Worm (Caenorhabditis elegans): ENCODE data around the gene Y97E10AR.1.

Y97E10AR.1 gene

DNA sequence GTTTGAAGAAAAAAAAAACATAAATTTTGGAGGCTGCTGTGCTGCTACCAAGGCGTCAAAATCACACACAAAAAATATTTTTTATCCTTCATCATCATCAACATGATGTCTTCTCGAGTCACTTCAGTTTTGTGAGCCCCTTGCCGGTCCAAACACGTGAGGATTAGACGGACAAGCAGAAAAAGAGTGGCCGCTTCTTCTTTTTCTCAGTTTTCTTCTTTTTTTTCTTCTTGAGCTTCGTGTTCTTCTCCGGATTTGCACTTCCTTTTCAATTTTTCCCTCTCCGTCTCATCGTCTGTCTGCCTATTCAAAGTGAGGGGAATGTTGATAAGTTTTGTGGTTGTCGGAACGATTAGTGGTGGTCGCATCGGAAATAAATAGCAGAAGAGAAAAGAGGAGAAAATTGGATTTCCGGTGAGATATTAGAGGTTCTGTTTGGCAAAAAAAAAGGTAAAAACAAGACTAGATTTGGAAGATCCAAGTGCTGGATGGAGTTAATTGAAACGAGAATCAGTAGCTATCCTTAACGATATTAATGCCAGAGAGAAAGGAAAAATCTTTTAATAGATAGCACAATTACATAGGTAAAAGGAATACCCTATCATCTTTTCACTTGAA is 20.8 kb upstream of the Y97E10AR.1 start:
- TF ChIP-seq sox-4 (tag; optimal IDR thresholded peaks at IDR 0.05) (no peak), unc-86 (tag; optimal IDR thresholded peaks at IDR 0.05) (no peak), unc-42 (tag; optimal IDR thresholded peaks at IDR 0.05) (peak; percentile 62), C08G9.2 (tag; optimal IDR thresholded peaks at IDR 0.05) (no peak), odd-2 (tag; optimal IDR thresholded peaks at IDR 0.05) (no peak), sdc-2 (tag; optimal IDR thresholded peaks at IDR 0.05) (no peak), ceh-14 (tag; optimal IDR thresholded peaks at IDR 0.05) (no peak), ceh-19 (GFP tag; optimal IDR thresholded peaks at IDR 0.05) (no peak), dmd-4 (tag; optimal IDR thresholded peaks at IDR 0.05; ENCODE audit: borderline replicate concordance) (no peak)

DNA sequence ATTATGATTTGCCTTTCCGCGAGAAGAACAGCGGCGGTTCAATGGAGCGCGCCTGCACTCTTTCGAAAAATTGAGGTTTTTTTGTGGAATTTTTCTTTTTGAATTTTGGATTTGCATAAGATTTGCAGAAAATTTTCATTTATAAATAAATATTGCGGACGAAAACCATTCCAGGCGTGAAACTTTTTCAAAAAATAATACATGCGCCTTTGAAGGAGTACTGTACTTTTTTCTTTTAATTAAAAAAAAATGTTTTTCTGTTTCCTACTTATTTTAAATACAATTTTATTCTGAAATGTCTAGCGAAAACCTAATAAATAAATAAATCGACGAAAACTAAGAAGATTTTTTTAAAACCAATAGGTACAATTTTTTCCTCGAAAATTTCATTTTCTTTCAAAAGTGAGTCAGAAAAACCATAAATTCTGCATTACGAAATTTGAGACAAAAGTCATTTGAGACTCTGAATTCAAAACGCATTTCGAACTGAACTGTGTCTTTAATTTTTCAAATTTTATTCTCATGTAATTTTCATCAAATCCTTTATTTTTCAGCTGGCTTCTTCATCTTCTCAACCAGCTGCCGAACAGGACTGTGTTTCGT is 20.2 kb upstream of the Y97E10AR.1 start, which contains the start of gene F26D11.1:
Gene F26D11.1, plus strand, starts transcription at position 553 of the 603 bp plus-strand sequence.
- TF ChIP-seq sox-4 (tag; optimal IDR thresholded peaks at IDR 0.05) (no peak), ama-1 (optimal IDR thresholded peaks at IDR 0.05) (no peak), ceh-45 (GFP tag; IDR thresholded peaks at IDR 0.05) (no peak), dve-1 (tag; optimal IDR thresholded peaks at IDR 0.05) (no peak), ceh-34 (tag; optimal IDR thresholded peaks at IDR 0.05) (no peak), elt-2 (tag; optimal IDR thresholded peaks at IDR 0.05) (no peak), mec-3 (tag; optimal IDR thresholded peaks at IDR 0.05; ENCODE audit: borderline replicate concordance) (no peak), ahr-1 (tag; optimal IDR thresholded peaks at IDR 0.05) (no peak), fax-1 (tag; optimal IDR thresholded peaks at IDR 0.05) (no peak), C08G9.2 (tag; optimal IDR thresholded peaks at IDR 0.05) (no peak)

DNA sequence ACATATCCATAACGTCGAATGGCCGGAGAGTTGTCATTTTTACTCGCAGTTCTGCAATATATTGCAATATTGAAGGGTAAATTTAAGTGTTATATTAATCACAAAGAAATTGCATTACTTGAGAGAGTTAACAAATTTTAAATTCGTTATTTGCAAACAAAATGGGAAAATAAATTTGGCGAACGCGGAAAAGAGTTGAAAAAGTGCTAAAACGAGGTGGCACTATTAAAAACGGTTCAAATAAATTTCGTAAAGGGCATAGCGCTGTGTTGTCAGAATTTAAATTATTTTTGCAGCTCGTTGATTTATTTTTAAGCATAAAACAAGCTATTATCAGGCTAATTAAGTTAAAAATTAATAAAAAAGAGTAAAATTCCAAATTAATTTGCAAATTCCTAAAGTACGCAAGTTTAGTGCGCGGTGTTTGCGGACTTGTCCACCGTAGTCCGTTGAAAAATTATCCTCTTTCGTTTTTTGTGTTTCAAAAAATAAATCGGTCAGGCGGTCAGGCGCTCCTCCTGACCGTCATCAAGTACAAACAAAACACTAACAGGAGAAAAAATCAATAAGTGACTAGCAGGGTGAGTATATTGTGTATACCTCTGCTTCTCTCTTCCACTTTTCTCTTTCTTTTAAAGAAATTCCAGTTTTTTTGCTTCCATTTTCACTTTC is 17.7 kb upstream of the Y97E10AR.1 start, which contains the start of the genes natb-1 and abhd-12:
Gene natb-1, minus strand, starts transcription at position 51 of the 672 bp plus-strand sequence.
Gene abhd-12, plus strand, starts transcription at position 499 of the 672 bp plus-strand sequence.
- TF ChIP-seq sox-2 (GFP tag; IDR thresholded peaks at IDR 0.05) (no peak), C08G9.2 (tag; optimal IDR thresholded peaks at IDR 0.05) (no peak), ceh-22 (tag; optimal IDR thresholded peaks at IDR 0.05) (no peak), unc-3 (GFP tag; conservative IDR thresholded peaks at IDR 0.05) (no peak), unc-3 (tag; optimal IDR thresholded peaks at IDR 0.05) (no peak), pag-3 (tag; optimal IDR thresholded peaks at IDR 0.05; ENCODE audit: borderline replicate concordance) (no peak), unc-42 (tag; optimal IDR thresholded peaks at IDR 0.05) (peak; percentile 77), hlh-8 (tag; optimal IDR thresholded peaks at IDR 0.05) (no peak), elt-4 (tag; optimal IDR thresholded peaks at IDR 0.05) (no peak), npax-4 (tag; optimal IDR thresholded peaks at IDR 0.05) (no peak), ztf-16 (tag; optimal IDR thresholded peaks at IDR 0.05) (no peak), ceh-14 (tag; optimal IDR thresholded peaks at IDR 0.05) (peak; percentile 70), fkh-6 (tag; optimal IDR thresholded peaks at IDR 0.05) (no peak), hlh-6 (tag; optimal IDR thresholded peaks at IDR 0.05) (no peak), gmeb-2 (tag; optimal IDR thresholded peaks at IDR 0.05) (no peak), syd-9 (tag; optimal IDR thresholded peaks at IDR 0.05) (no peak), T23F11.4 (GFP tag; optimal IDR thresholded peaks at IDR 0.05) (no peak), fax-1 (tag; optimal IDR thresholded peaks at IDR 0.05) (no peak), K09A11.1 (tag; optimal IDR thresholded peaks at IDR 0.05; ENCODE audit: insufficient read depth) (no peak), hlh-30 (tag; optimal IDR thresholded peaks at IDR 0.05; ENCODE audit: insufficient read depth) (peak; percentile 16), pha-4 (tag; optimal IDR thresholded peaks at IDR 0.05) (no peak), pros-1 (tag; optimal IDR thresholded peaks at IDR 0.05) (no peak), ceh-30 (tag; optimal IDR thresholded peaks at IDR 0.05) (peak; percentile 27), fkh-10 (GFP tag; optimal IDR thresholded peaks at IDR 0.05) (no peak), ttx-3 (tag; optimal IDR thresholded peaks at IDR 0.05) (no peak), pat-9 (tag; optimal IDR thresholded peaks at IDR 0.05) (no peak)
